Worm (Caenorhabditis elegans): ENCODE data around the gene clec-9.

ce11 chrV:16679981-16680380 is 26.5 kb downstream of the clec-9 start, which contains the start of gene srw-44:
- TF ChIP-seq unc-62 (GFP tag; optimal IDR thresholded peaks at IDR 0.05 in 1 of 2) (peak in 1 of 2 experiments; percentile 58), unc-62 (tag; optimal IDR thresholded peaks at IDR 0.05) (no peak), zfp-2 (tag; optimal IDR thresholded peaks at IDR 0.05) (no peak), aly-2 (tag; optimal IDR thresholded peaks at IDR 0.05) (no peak), lin-15B (tag; optimal IDR thresholded peaks at IDR 0.05) (no peak), ama-1 (optimal IDR thresholded peaks at IDR 0.05) (no peak), nhr-237 (tag; optimal IDR thresholded peaks at IDR 0.05) (no peak), nhr-48 (tag; optimal IDR thresholded peaks at IDR 0.05) (no peak), lin-13 (GFP tag; optimal IDR thresholded peaks at IDR 0.05) (no peak), fos-1 (tag; optimal IDR thresholded peaks at IDR 0.05) (no peak), pqm-1 (tag; optimal IDR thresholded peaks at IDR 0.05) (no peak), jun-1 (tag; optimal IDR thresholded peaks at IDR 0.05) (no peak), F49E8.2 (tag; optimal IDR thresholded peaks at IDR 0.05; ENCODE audit: borderline replicate concordance) (no peak), pha-4 (GFP tag; IDR thresholded peaks at IDR 0.05) (no peak), pha-4 (tag; optimal IDR thresholded peaks at IDR 0.05) (no peak), T26A8.4 (GFP tag; IDR thresholded peaks at IDR 0.05) (no peak)
